Worm (Caenorhabditis elegans) whole organism, L2 larva: ENCODE measurements around the gene C04F6.7.

Source experiments
- R02D3.7 ChIP-seq: fragments of 150-350 bp; optimal IDR thresholded peaks from 2 replicates; lab custom pipeline; 2014; ENCODE audit warnings: missing biosample characterization, missing genetic modification characterization
- Y55F3AM.14 ChIP-seq: fragments of 200-800 bp; sonication (Bioruptor generic); optimal IDR thresholded peaks from 2 replicates; lab custom pipeline; 2018; ENCODE audit warnings: mild to moderate bottlenecking, missing genetic modification characterization, missing compliant biosample characterization
- aly-2 ChIP-seq: fragments of 150-350 bp; optimal IDR thresholded peaks from 2 replicates; lab custom pipeline; 2014; ENCODE audit warnings: missing biosample characterization, missing genetic modification characterization
- ceh-16 ChIP-seq: fragments of 150-350 bp; optimal IDR thresholded peaks from 2 replicates; lab custom pipeline; 2014; ENCODE audit warnings: missing biosample characterization, missing genetic modification characterization
- crh-2 ChIP-seq: sonication (generic microtip); optimal IDR thresholded peaks from 2 replicates; lab custom pipeline; 2017; ENCODE audit warnings: missing biosample characterization, missing genetic modification characterization
- elt-1 ChIP-seq: fragments of 150-350 bp; optimal IDR thresholded peaks from 2 replicates; lab custom pipeline; 2014; ENCODE audit warnings: missing biosample characterization, missing genetic modification characterization
- fos-1 ChIP-seq: fragments of 150-350 bp; optimal IDR thresholded peaks from 2 replicates; lab custom pipeline; 2014; ENCODE audit warnings: missing biosample characterization, missing genetic modification characterization
- lin-13 ChIP-seq: fragments of 150-350 bp; optimal IDR thresholded peaks from 2 replicates; lab custom pipeline; 2014; ENCODE audit warnings: missing biosample characterization, missing genetic modification reagents, missing genetic modification characterization
- lsy-2 ChIP-seq, 2 experiments: fragments of 150-350 bp in 1 of 2; sonication (generic microtip) in 1 of 2; optimal IDR thresholded peaks; 2 replicates each; lab custom pipeline; 2014 to 2017; ENCODE audit warnings: missing biosample characterization in 2 of 2, missing genetic modification characterization in 2 of 2
- mab-5 ChIP-seq: fragments of 150-350 bp; optimal IDR thresholded peaks from 2 replicates; lab custom pipeline; 2014; ENCODE audit warnings: missing biosample characterization, missing genetic modification characterization
- mdl-1 ChIP-seq, 2 experiments: fragments of 150-350 bp in 1 of 2; sonication (generic microtip) in 1 of 2; optimal IDR thresholded peaks; 2 replicates each; lab custom pipeline; 2017; ENCODE audit warnings: missing biosample characterization in 2 of 2, missing genetic modification characterization in 2 of 2
- nhr-11 ChIP-seq: fragments of 150-350 bp; optimal IDR thresholded peaks from 2 replicates; lab custom pipeline; 2014; ENCODE audit warnings: missing biosample characterization, missing genetic modification characterization
- nhr-129 ChIP-seq: fragments of 150-350 bp; optimal IDR thresholded peaks from 2 replicates; lab custom pipeline; 2014; ENCODE audit warnings: missing biosample characterization, missing genetic modification characterization
- nhr-23 ChIP-seq: fragments of 150-350 bp; optimal IDR thresholded peaks from 2 replicates; lab custom pipeline; 2014; ENCODE audit warnings: missing biosample characterization, missing genetic modification reagents, missing genetic modification characterization
- nhr-237 ChIP-seq: fragments of 150-350 bp; optimal IDR thresholded peaks from 2 replicates; lab custom pipeline; 2014; ENCODE audit warnings: missing biosample characterization, missing genetic modification characterization
- nhr-25 ChIP-seq: fragments of 150-350 bp; sonication (generic microtip); optimal IDR thresholded peaks from 3 replicates; lab custom pipeline; 2014; ENCODE audit warnings: missing biosample characterization, missing genetic modification characterization
- nhr-77 ChIP-seq: fragments of 150-350 bp; optimal IDR thresholded peaks from 2 replicates; lab custom pipeline; 2014; ENCODE audit warnings: missing biosample characterization, missing genetic modification characterization
- peb-1 ChIP-seq: fragments of 150-350 bp; optimal IDR thresholded peaks from 2 replicates; lab custom pipeline; 2014; ENCODE audit warnings: missing biosample characterization, missing genetic modification characterization
- sem-4 ChIP-seq: fragments of 150-350 bp; optimal IDR thresholded peaks from 2 replicates; lab custom pipeline; 2014; ENCODE audit warnings: missing biosample characterization, missing genetic modification reagents, missing genetic modification characterization
- ztf-1 ChIP-seq: fragments of 200-800 bp; sonication (Bioruptor generic); conservative IDR thresholded peaks from 2 replicates; pipeline ENCODE4 v1.3.6; 2022; ENCODE audit warnings: missing genetic modification characterization, missing compliant biosample characterization
- ztf-11 ChIP-seq: sonication (generic microtip); optimal IDR thresholded peaks from 2 replicates; lab custom pipeline; 2017; ENCODE audit warnings: missing biosample characterization, missing genetic modification characterization
- ztf-4 ChIP-seq: fragments of 150-350 bp; optimal IDR thresholded peaks from 2 replicates; lab custom pipeline; 2014; ENCODE audit warnings: missing biosample characterization, missing genetic modification characterization

Gene C04F6.7

ce11 chrX:3371264-3371663, 47.7 kb downstream of the C04F6.7 start (continued):
- TF ChIP-seq crh-2 (tag; lab: Kevin White, UChicago), result peak; percentile 47
- peak; percentile 40 for TF ChIP-seq nhr-11 (tag; lab: Kevin White, UChicago)
- TF ChIP-seq peb-1 (tag; lab: Kevin White, UChicago), result no peak
- no peak for TF ChIP-seq ztf-1 (GFP tag; lab: Robert Waterston, UW)
- TF ChIP-seq ceh-16 (tag; lab: Kevin White, UChicago), result no peak
- TF ChIP-seq fos-1 (tag; lab: Kevin White, UChicago), result peak; percentile 48

ce11 chrX:3369442-3369841, 49.5 kb downstream of the C04F6.7 start:
- TF ChIP-seq nhr-25 (tag; lab: Kevin White, UChicago), result no peak
- TF ChIP-seq, all 48 proteins: peak for 0

ce11 chrX:3368659-3369058, 50.3 kb downstream of the C04F6.7 start, which contains the start of gene ZK563.2:
Gene ZK563.2 (plus strand): TSS chrX:3368959.
- no peak for TF ChIP-seq Y55F3AM.14 (GFP tag; lab: Kevin White, UChicago)
- TF ChIP-seq, all 48 proteins: peak for 0

- TF ChIP-seq ztf-11 (tag; lab: Kevin White, UChicago), result no peak
- no peak for TF ChIP-seq ztf-4 (tag; lab: Kevin White, UChicago)
- no peak for TF ChIP-seq aly-2 (tag; lab: Kevin White, UChicago)
- no peak for TF ChIP-seq lsy-2 (tag; optimal IDR thresholded peaks at IDR 0.05; lab: Kevin White, UChicago)
- no peak for TF ChIP-seq elt-1 (tag; lab: Kevin White, UChicago)
- no peak for TF ChIP-seq lin-13
- TF ChIP-seq nhr-237 (tag; lab: Kevin White, UChicago), result no peak
- no peak for TF ChIP-seq nhr-129 (tag; lab: Kevin White, UChicago)
- TF ChIP-seq mab-5, result no peak
- no peak for TF ChIP-seq crh-2 (tag; lab: Kevin White, UChicago)
- no peak for TF ChIP-seq mdl-1 (tag; optimal IDR thresholded peaks at IDR 0.05; lab: Kevin White, UChicago)
- no peak for TF ChIP-seq R02D3.7
- no peak for TF ChIP-seq nhr-23 (tag; lab: Kevin White, UChicago)
- TF ChIP-seq ztf-1 (GFP tag; lab: Robert Waterston, UW), result no peak
- TF ChIP-seq nhr-77 (tag; lab: Kevin White, UChicago), result no peak
- no peak for TF ChIP-seq sem-4 (tag; lab: Kevin White, UChicago)
Observed at ce11 chrX:3366782-3367181, 52.2 kb downstream of the C04F6.7 start.
